Fruit fly (Drosophila melanogaster): ENCODE measurements around the gene Serinc.

Gene Serinc

DNA sequence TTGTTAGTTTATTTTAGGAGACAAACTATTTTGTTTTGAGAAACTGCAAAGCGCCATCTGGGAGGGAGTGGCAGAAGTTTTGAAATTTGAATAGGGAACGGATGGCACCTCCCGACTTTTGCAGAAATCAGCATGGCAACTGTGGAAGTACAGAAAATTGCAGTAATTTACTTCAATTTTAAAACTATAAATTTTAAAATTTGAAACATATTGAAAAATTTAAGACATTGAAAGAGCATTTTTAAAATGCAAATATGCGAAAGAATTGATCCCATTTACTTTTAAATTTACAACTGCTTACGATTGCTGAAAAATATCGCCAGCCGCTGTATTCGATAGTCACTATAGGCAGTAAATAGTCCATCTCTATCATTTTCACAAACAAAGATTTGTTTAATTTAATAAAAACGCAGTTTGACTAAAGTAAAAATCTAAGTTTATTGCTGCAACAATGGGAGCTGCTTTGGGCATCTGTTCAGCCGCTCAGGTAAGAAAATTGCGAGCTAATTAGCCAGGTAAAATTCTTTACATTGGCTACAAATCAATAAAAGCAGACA is at the start of gene Serinc (continued):
- peak; percentile 21 for TF ChIP-seq CG7556 (GFP tag; optimal IDR thresholded peaks at IDR 0.05)
- peak; percentile 78; the same call in 1 of the 2 replicates for TF ChIP-seq CG9932 (GFP tag; IDR thresholded peaks at IDR 0.05)
- no peak for TF ChIP-seq CG13123 (GFP tag; optimal IDR thresholded peaks at IDR 0.05)
- peak; percentile 10 for TF ChIP-seq luna (GFP tag; optimal IDR thresholded peaks at IDR 0.05)
- peak; percentile 72 for TF ChIP-seq sob (GFP tag; IDR thresholded peaks at IDR 0.05)
- TF ChIP-seq bbx (GFP tag; IDR thresholded peaks at IDR 0.05; ENCODE audit: partially characterized antibody): peak; percentile 97
- TF ChIP-seq phol (tag; optimal IDR thresholded peaks at IDR 0.05): peak; percentile 75
- peak; percentile 95 for TF ChIP-seq mld (GFP tag; IDR thresholded peaks at IDR 0.05; ENCODE audit: partially characterized antibody)
- peak; percentile 12 to 41 for TF ChIP-seq chif (GFP tag; optimal IDR thresholded peaks at IDR 0.05)
- peak; percentile 69 for TF ChIP-seq CHES-1-like (GFP tag; optimal IDR thresholded peaks at IDR 0.05)
- no peak for TF ChIP-seq CG4707 (GFP tag; optimal IDR thresholded peaks at IDR 0.05)
- TF ChIP-seq CG31224 (GFP tag; IDR thresholded peaks at IDR 0.05): 0 out of 2 replicates have a peak, but pooled peaks have one; percentile 16
- peak; percentile 70 for TF ChIP-seq CG30403 (GFP tag; optimal IDR thresholded peaks at IDR 0.05)
- peak; percentile 55 for TF ChIP-seq CG17359 (tag; optimal IDR thresholded peaks at IDR 0.05)
- 0 out of 2 replicates have a peak, but pooled peaks have one; percentile 34 for TF ChIP-seq al (GFP tag; IDR thresholded peaks at IDR 0.05)
- TF ChIP-seq CG11398 (GFP tag; optimal IDR thresholded peaks at IDR 0.05): peak; percentile 38
- peak; percentile 0 for TF ChIP-seq slou (GFP tag; optimal IDR thresholded peaks at IDR 0.05)
- TF ChIP-seq mirr (GFP tag; optimal IDR thresholded peaks at IDR 0.05): no peak
- TF ChIP-seq CG14667 (GFP tag; IDR thresholded peaks at IDR 0.05): 0 out of 2 replicates have a peak, but pooled peaks have one; percentile 21
- TF ChIP-seq CG8944 (GFP tag; optimal IDR thresholded peaks at IDR 0.05): peak; percentile 36
- 0 out of 2 replicates have a peak, but pooled peaks have one; percentile 9 for TF ChIP-seq Atf6 (GFP tag; IDR thresholded peaks at IDR 0.05)
- TF ChIP-seq amos (GFP tag; IDR thresholded peaks at IDR 0.05; ENCODE audit: partially characterized antibody): peak; percentile 98
- no peak for TF ChIP-seq schlank (tag; optimal IDR thresholded peaks at IDR 0.05)
- TF ChIP-seq PHDP (tag; optimal IDR thresholded peaks at IDR 0.05): peak; percentile 40
- peak; percentile 40 for TF ChIP-seq Bteb2 (GFP tag; optimal IDR thresholded peaks at IDR 0.05)
- peak; percentile 48 for TF ChIP-seq CG18619 (GFP tag; optimal IDR thresholded peaks at IDR 0.05)
- no peak for TF ChIP-seq hkb (optimal IDR thresholded peaks at IDR 0.05)
- no peak; the same call in 1 of the 2 replicates for TF ChIP-seq hkb (GFP tag; IDR thresholded peaks at IDR 0.05)
- peak; percentile 6 for TF ChIP-seq crc (GFP tag; optimal IDR thresholded peaks at IDR 0.05)
- peak; percentile 54 for TF ChIP-seq NfI (GFP tag; optimal IDR thresholded peaks at IDR 0.05)
- no peak for TF ChIP-seq unpg (GFP tag; optimal IDR thresholded peaks at IDR 0.05)
- peak; percentile 74 for TF ChIP-seq Xbp1 (GFP tag; optimal IDR thresholded peaks at IDR 0.05)
- no peak for TF ChIP-seq Mrtf (GFP tag; IDR thresholded peaks at IDR 0.05)
- peak; percentile 20; the same call in 1 of the 3 replicates for TF ChIP-seq CG14050 (GFP tag; IDR thresholded peaks at IDR 0.05)
- TF ChIP-seq CG8359 (GFP tag; optimal IDR thresholded peaks at IDR 0.05; ENCODE audit: borderline replicate concordance): no peak
- 0 out of 3 replicates have a peak, but pooled peaks have one; percentile 25 for TF ChIP-seq Optix (GFP tag; IDR thresholded peaks at IDR 0.05)
- peak; percentile 22 for TF ChIP-seq sd (tag; optimal IDR thresholded peaks at IDR 0.05)
- peak; percentile 97 for TF ChIP-seq inv (GFP tag; IDR thresholded peaks at IDR 0.05; ENCODE audit: partially characterized antibody)
- peak; percentile 34; the same call in 2 of the 3 replicates for TF ChIP-seq Aef1 (GFP tag; IDR thresholded peaks at IDR 0.05)
- peak; percentile 46 for TF ChIP-seq twi (tag; optimal IDR thresholded peaks at IDR 0.05)
- no peak for TF ChIP-seq CG30431 (GFP tag; optimal IDR thresholded peaks at IDR 0.05)
- TF ChIP-seq BEAF-32 (GFP tag; optimal IDR thresholded peaks at IDR 0.05): peak; percentile 97
- TF ChIP-seq slp2 (GFP tag; optimal IDR thresholded peaks at IDR 0.05): peak; percentile 8
- peak; percentile 71 for TF ChIP-seq pzg (GFP tag; optimal IDR thresholded peaks at IDR 0.05)
- TF ChIP-seq Hsf (GFP tag; optimal IDR thresholded peaks at IDR 0.05): peak; percentile 69
- TF ChIP-seq CG30020 (tag; optimal IDR thresholded peaks at IDR 0.05): peak; percentile 71
- peak; percentile 56 for TF ChIP-seq CG3407 (GFP tag; optimal IDR thresholded peaks at IDR 0.05)
- TF ChIP-seq unc-4 (GFP tag; IDR thresholded peaks at IDR 0.05; ENCODE audit: partially characterized antibody): peak; percentile 96
- TF ChIP-seq Dek (tag; optimal IDR thresholded peaks at IDR 0.05): peak; percentile 25

Measured in whole organism, embryonic.